Fruit fly (Drosophila melanogaster): ENCODE measurements around the gene TyrRS.
A peak's percentile ranks its signal among the peaks of the same experiment; 100 is the strongest.

The TyrRS gene

dm6 chr3L:16390793-16391192, 28.3 kb downstream of the TyrRS start:
- TF ChIP-seq spab (GFP tag; optimal IDR thresholded peaks at IDR 0.05), result no peak
- TF ChIP-seq lz (GFP tag; optimal IDR thresholded peaks at IDR 0.05), result no peak
- peak; percentile 33 for TF ChIP-seq svp (GFP tag)
- TF ChIP-seq salr (GFP tag; optimal IDR thresholded peaks at IDR 0.05), result no peak
- no peak for TF ChIP-seq Hr38 (GFP tag; optimal IDR thresholded peaks at IDR 0.05)
- no peak for TF ChIP-seq Ets96B (tag; optimal IDR thresholded peaks at IDR 0.05)
- TF ChIP-seq Eip78C (GFP tag), result peak; percentile 37
- no peak for TF ChIP-seq Eip93F (GFP tag; optimal IDR thresholded peaks at IDR 0.05)

dm6 chr3L:16385880-16386584, 33.1 kb downstream of the TyrRS start, which contains the start of the genes Agpat3 and RAF2:
Gene Agpat3 (minus strand): TSS chr3L:16385957.
Gene RAF2 (plus strand): TSS chr3L:16386327.
- peak; percentile 20 for TF ChIP-seq Met (GFP tag; optimal IDR thresholded peaks at IDR 0.05)
- no peak for TF ChIP-seq CG6808 (GFP tag; optimal IDR thresholded peaks at IDR 0.05)
- TF ChIP-seq CG16779 (tag; optimal IDR thresholded peaks at IDR 0.05), result no peak
- no peak for TF ChIP-seq fkh (GFP tag; optimal IDR thresholded peaks at IDR 0.05)
- TF ChIP-seq Hr38 (GFP tag; optimal IDR thresholded peaks at IDR 0.05), result no peak
- TF ChIP-seq CG7368 (GFP tag; optimal IDR thresholded peaks at IDR 0.05), result no peak
- TF ChIP-seq topi (GFP tag; optimal IDR thresholded peaks at IDR 0.05), result no peak
- peak; percentile 58 for TF ChIP-seq OdsH (GFP tag; optimal IDR thresholded peaks at IDR 0.05)
- TF ChIP-seq CG6854 (GFP tag; optimal IDR thresholded peaks at IDR 0.05), result no peak
- peak; percentile 23; the same call in 1 of the 2 replicates for TF ChIP-seq CG15336 (GFP tag; IDR thresholded peaks at IDR 0.05)
- no peak for TF ChIP-seq CG8632 (GFP tag; optimal IDR thresholded peaks at IDR 0.05)
- no peak for TF ChIP-seq CG11762 (GFP tag; optimal IDR thresholded peaks at IDR 0.05; ENCODE audit: insufficient read depth)
- TF ChIP-seq Ets21C (GFP tag; optimal IDR thresholded peaks at IDR 0.05), result peak; percentile 23
- no peak for TF ChIP-seq Blimp-1 (GFP tag; optimal IDR thresholded peaks at IDR 0.05)
- TF ChIP-seq CG3032 (tag; optimal IDR thresholded peaks at IDR 0.05), result peak; percentile 57
- no peak for TF ChIP-seq Eip93F (GFP tag; optimal IDR thresholded peaks at IDR 0.05)
- TF ChIP-seq Sox14 (GFP tag; optimal IDR thresholded peaks at IDR 0.05), result no peak
- peak; percentile 52 for TF ChIP-seq CG10631 (GFP tag; optimal IDR thresholded peaks at IDR 0.05)
- peak; percentile 42 for TF ChIP-seq Hr39 (GFP tag; optimal IDR thresholded peaks at IDR 0.05)
- peak; percentile 42 for TF ChIP-seq CG32006 (GFP tag; optimal IDR thresholded peaks at IDR 0.05)
- no peak for TF ChIP-seq CG9139 (GFP tag; optimal IDR thresholded peaks at IDR 0.05)
- no peak for TF ChIP-seq dac (GFP tag; optimal IDR thresholded peaks at IDR 0.05)
- TF ChIP-seq Eip75B (GFP tag; optimal IDR thresholded peaks at IDR 0.05), result peak; percentile 7
- no peak for TF ChIP-seq pdm3 (GFP tag; optimal IDR thresholded peaks at IDR 0.05)
- no peak for TF ChIP-seq Lpt (GFP tag; optimal IDR thresholded peaks at IDR 0.05)
- TF ChIP-seq CG10669 (GFP tag; optimal IDR thresholded peaks at IDR 0.05), result peak; percentile 16
- TF ChIP-seq CG8319 (GFP tag; optimal IDR thresholded peaks at IDR 0.05), result no peak
- TF ChIP-seq Sox102F (GFP tag; optimal IDR thresholded peaks at IDR 0.05), result no peak
- peak; percentile 31; the same call in 1 of the 2 replicates for TF ChIP-seq CG11294 (GFP tag; IDR thresholded peaks at IDR 0.05)
- TF ChIP-seq ss (GFP tag; optimal IDR thresholded peaks at IDR 0.05), result no peak
- peak; percentile 44 for TF ChIP-seq Eip78C (GFP tag)
- no peak for TF ChIP-seq Smox (GFP tag; optimal IDR thresholded peaks at IDR 0.05)
- 0 out of 3 replicates have a peak, but pooled peaks have one; percentile 29 for TF ChIP-seq CG8119 (GFP tag; IDR thresholded peaks at IDR 0.05)
- TF ChIP-seq dsx (GFP tag; optimal IDR thresholded peaks at IDR 0.05; ENCODE audit: poor library complexity, severe bottlenecking), result no peak
- peak; percentile 29 for TF ChIP-seq Ets96B (tag; optimal IDR thresholded peaks at IDR 0.05)
- TF ChIP-seq Hr4 (GFP tag; optimal IDR thresholded peaks at IDR 0.05), result peak; percentile 37
- no peak for TF ChIP-seq spab (GFP tag; optimal IDR thresholded peaks at IDR 0.05)
- peak; percentile 34 for TF ChIP-seq lz (GFP tag; optimal IDR thresholded peaks at IDR 0.05)
- TF ChIP-seq CG1621 (tag; optimal IDR thresholded peaks at IDR 0.05), result no peak
- TF ChIP-seq fd85E (GFP tag; optimal IDR thresholded peaks at IDR 0.05), result no peak
- no peak for TF ChIP-seq svp (GFP tag)
- peak; percentile 30 for TF ChIP-seq CG34406 (GFP tag; optimal IDR thresholded peaks at IDR 0.05)
- TF ChIP-seq net (GFP tag; optimal IDR thresholded peaks at IDR 0.05), result no peak
- peak; percentile 12 for TF ChIP-seq CG6792 (GFP tag; optimal IDR thresholded peaks at IDR 0.05)
- no peak for TF ChIP-seq CG6276 (GFP tag; optimal IDR thresholded peaks at IDR 0.05)
- peak; percentile 67 for TF ChIP-seq CG31627 (GFP tag; optimal IDR thresholded peaks at IDR 0.05)
- TF ChIP-seq eg (GFP tag; IDR thresholded peaks at IDR 0.05), result peak; percentile 59; the same call in 1 of the 3 replicates
